Fruit fly (Drosophila melanogaster) whole organism, embryonic: ENCODE data around the gene CG14960.

ENCODE experiments used
- Blimp-1 ChIP-seq: fragments of 200-800 bp; sonication (Bioruptor generic); optimal IDR thresholded peaks from 3 replicates; lab custom pipeline; 2018; ENCODE audit warnings: missing biosample characterization, missing genetic modification characterization, mild to moderate bottlenecking, moderate library complexity, missing genetic modification reagents
- Bteb2 ChIP-seq: fragments of 200-800 bp; sonication (Bioruptor generic); optimal IDR thresholded peaks from 2 replicates; lab custom pipeline; 2016; ENCODE audit warnings: missing biosample characterization, missing genetic modification characterization
- CG10274 ChIP-seq: fragments of 200-800 bp; sonication (Bioruptor generic); optimal IDR thresholded peaks from 3 replicates; lab custom pipeline; 2017; ENCODE audit warnings: missing biosample characterization, mild to moderate bottlenecking, missing genetic modification characterization
- CG10321 ChIP-seq: fragments of 200-800 bp; sonication (Bioruptor generic); IDR thresholded peaks from 2 replicates; pipeline ENCODE4 v1.3.6; 2022; ENCODE audit warnings: missing biosample characterization, missing genetic modification characterization
- CG10654 ChIP-seq: fragments of 200-800 bp; sonication (Bioruptor generic); optimal IDR thresholded peaks from 2 replicates; lab custom pipeline; 2016; ENCODE audit warnings: missing biosample characterization, missing genetic modification characterization
- CG12155 ChIP-seq: fragments of 200-800 bp; sonication (Bioruptor generic); optimal IDR thresholded peaks from 3 replicates; lab custom pipeline; 2016; ENCODE audit warnings: missing biosample characterization, missing genetic modification characterization
- CG12744 ChIP-seq: fragments of 200-800 bp; sonication (Bioruptor generic); optimal IDR thresholded peaks from 2 replicates; lab custom pipeline; 2016; ENCODE audit warnings: missing biosample characterization, missing genetic modification characterization
- CG14667 ChIP-seq: fragments of 200-800 bp; sonication (Bioruptor generic); IDR thresholded peaks from 2 replicates; pipeline ENCODE4 v1.3.6; 2022; ENCODE audit warnings: missing biosample characterization, missing genetic modification characterization
- CG14710 ChIP-seq: fragments of 200-800 bp; sonication (Bioruptor generic); optimal IDR thresholded peaks from 3 replicates; lab custom pipeline; 2019; ENCODE audit warnings: missing biosample characterization, mild to moderate bottlenecking, missing genetic modification characterization, moderate library complexity
- CG14860 ChIP-seq: fragments of 200-800 bp; sonication (Bioruptor generic); IDR thresholded peaks from 3 replicates; pipeline ENCODE4 v1.3.6; 2022; ENCODE audit warnings: missing biosample characterization, missing genetic modification characterization; ENCODE audit not compliant: partially characterized antibody
- CG1602 ChIP-seq: fragments of 200-800 bp; sonication (Bioruptor generic); optimal IDR thresholded peaks from 3 replicates; lab custom pipeline; 2016; ENCODE audit warnings: missing biosample characterization, missing genetic modification characterization
- CG18599 ChIP-seq: fragments of 200-800 bp; sonication (Bioruptor generic); optimal IDR thresholded peaks from 3 replicates; lab custom pipeline; 2017; ENCODE audit warnings: missing biosample characterization, missing genetic modification characterization, mild to moderate bottlenecking, moderate library complexity, missing genetic modification reagents
- CG30020 ChIP-seq: fragments of 200-800 bp; optimal IDR thresholded peaks from 2 replicates; lab custom pipeline; 2019; ENCODE audit warnings: missing biosample characterization, mild to moderate bottlenecking, missing genetic modification characterization, moderate library complexity
- CG31388 ChIP-seq: fragments of 200-800 bp; sonication (Bioruptor generic); optimal IDR thresholded peaks from 2 replicates; lab custom pipeline; 2016; ENCODE audit warnings: missing biosample characterization, missing genetic modification characterization
- CG31441 ChIP-seq: fragments of 200-800 bp; sonication (Bioruptor generic); IDR thresholded peaks from 2 replicates; pipeline ENCODE4 v1.3.6; 2022; ENCODE audit warnings: missing biosample characterization, missing genetic modification characterization
- CG34224 ChIP-seq: fragments of 200-800 bp; sonication (Bioruptor generic); IDR thresholded peaks from 3 replicates; pipeline ENCODE4 v1.3.6; 2022; ENCODE audit warnings: missing biosample characterization, missing genetic modification characterization; ENCODE audit not compliant: partially characterized antibody
- CG34376 ChIP-seq: fragments of 200-800 bp; sonication (Bioruptor generic); optimal IDR thresholded peaks from 2 replicates; lab custom pipeline; 2018; ENCODE audit warnings: missing biosample characterization, mild to moderate bottlenecking, missing genetic modification characterization
- CG4404 ChIP-seq: fragments of 200-800 bp; sonication (Bioruptor generic); IDR thresholded peaks from 2 replicates; pipeline ENCODE4 v1.3.6; 2022; ENCODE audit warnings: missing biosample characterization, missing genetic modification characterization
- CG4730 ChIP-seq: fragments of 200-800 bp; sonication (Bioruptor generic); IDR thresholded peaks from 2 replicates; pipeline ENCODE4 v1.3.6; 2022; ENCODE audit warnings: missing biosample characterization, missing genetic modification characterization
- CG7745 ChIP-seq: fragments of 200-800 bp; sonication (Bioruptor generic); optimal IDR thresholded peaks from 2 replicates; lab custom pipeline; 2018; ENCODE audit warnings: missing biosample characterization, mild to moderate bottlenecking, missing genetic modification characterization, moderate library complexity
- Deaf1 ChIP-seq: fragments of 200-800 bp; optimal IDR thresholded peaks from 3 replicates; lab custom pipeline; 2019; ENCODE audit warnings: missing biosample characterization, mild to moderate bottlenecking, missing genetic modification characterization, moderate library complexity
- Gsc ChIP-seq: fragments of 200-800 bp; sonication (Bioruptor generic); IDR thresholded peaks from 2 replicates; pipeline ENCODE4 v1.3.6; 2022; ENCODE audit warnings: missing biosample characterization, missing genetic modification characterization
- HLH4C ChIP-seq: fragments of 200-800 bp; sonication (Bioruptor generic); IDR thresholded peaks from 3 replicates; pipeline ENCODE4 v1.3.6; 2022; ENCODE audit warnings: missing biosample characterization, missing genetic modification characterization; ENCODE audit not compliant: partially characterized antibody
- Hr39 ChIP-seq: fragments of >200 bp; optimal IDR thresholded peaks from 2 replicates; lab custom pipeline; 2017
- MBD-R2 ChIP-seq: fragments of 200-800 bp; sonication (Bioruptor generic); IDR thresholded peaks from 2 replicates; pipeline ENCODE4 v1.3.6; 2022; ENCODE audit warnings: missing biosample characterization, missing genetic modification characterization
- Med ChIP-seq: fragments of 200-800 bp; sonication (Bioruptor generic); peaks from one replicate; lab custom pipeline; 2016; ENCODE audit warnings: missing biosample characterization, missing genetic modification characterization, mild to moderate bottlenecking, inconsistent platforms, moderate library complexity
- Mes4 ChIP-seq: fragments of 200-800 bp; sonication (Bioruptor generic); optimal IDR thresholded peaks from 2 replicates; lab custom pipeline; 2016; ENCODE audit warnings: missing biosample characterization, missing genetic modification characterization
- Six4 ChIP-seq: fragments of 200-800 bp; sonication (Bioruptor generic); optimal IDR thresholded peaks from 2 replicates; lab custom pipeline; 2016; ENCODE audit warnings: missing biosample characterization, missing genetic modification characterization
- Ssrp ChIP-seq: fragments of 200-800 bp; sonication (Bioruptor generic); optimal IDR thresholded peaks from 2 replicates; lab custom pipeline; 2018; ENCODE audit warnings: missing biosample characterization, mild to moderate bottlenecking, missing genetic modification characterization, moderate library complexity
- cad ChIP-seq: fragments of >200 bp; optimal IDR thresholded peaks from 2 replicates; lab custom pipeline; 2017; ENCODE audit warnings: missing biosample characterization, missing genetic modification characterization
- dysf ChIP-seq: fragments of 200-800 bp; sonication (Bioruptor generic); IDR thresholded peaks from 3 replicates; pipeline ENCODE4 v1.3.6; 2022; ENCODE audit warnings: missing biosample characterization, missing genetic modification characterization
- en ChIP-seq: fragments of 200-800 bp; sonication (Bioruptor generic); optimal IDR thresholded peaks from 2 replicates; lab custom pipeline; 2016; ENCODE audit warnings: missing biosample characterization, missing genetic modification characterization
- gsb ChIP-seq: fragments of 200-800 bp; sonication (Bioruptor generic); IDR thresholded peaks from 2 replicates; pipeline ENCODE4 v1.3.6; 2022; ENCODE audit warnings: missing biosample characterization, missing genetic modification characterization
- h ChIP-seq: fragments of >200 bp; optimal IDR thresholded peaks from 2 replicates; lab custom pipeline; 2017
- ind ChIP-seq: fragments of 200-800 bp; sonication (Bioruptor generic); optimal IDR thresholded peaks from 3 replicates; lab custom pipeline; 2016; ENCODE audit warnings: missing biosample characterization, missing genetic modification characterization
- knrl ChIP-seq: fragments of 200-800 bp; sonication (Bioruptor generic); IDR thresholded peaks from 3 replicates; pipeline ENCODE4 v1.3.6; 2022; ENCODE audit warnings: missing biosample characterization, missing genetic modification characterization; ENCODE audit not compliant: partially characterized antibody
- onecut ChIP-seq: fragments of 200-800 bp; sonication (Bioruptor generic); IDR thresholded peaks from 2 replicates; pipeline ENCODE4 v1.3.6; 2022; ENCODE audit warnings: missing biosample characterization, missing genetic modification characterization
- prd ChIP-seq, 3 experiments: fragments of >200 bp in 2 of 3; fragments of 200-800 bp in 1 of 3; sonication (Bioruptor generic) in 1 of 3; optimal IDR thresholded peaks in 2 of 3; IDR thresholded peaks in 1 of 3; 2 replicates in 2 of 3; 3 replicates in 1 of 3; pipeline versions ENCODE4 v1.3.6 to Lab custom; 2017 to 2022; ENCODE audit warnings: missing biosample characterization in 1 of 3, missing genetic modification characterization in 1 of 3
- slbo ChIP-seq: fragments of 200-800 bp; sonication (Bioruptor generic); IDR thresholded peaks from 2 replicates; pipeline ENCODE4 v1.3.6; 2022; ENCODE audit warnings: missing biosample characterization, missing genetic modification characterization
- tup ChIP-seq: fragments of 200-800 bp; sonication (Bioruptor generic); optimal IDR thresholded peaks from 2 replicates; lab custom pipeline; 2016; ENCODE audit warnings: missing biosample characterization, mild to moderate bottlenecking, missing genetic modification characterization, moderate library complexity
- vfl ChIP-seq: fragments of 200-800 bp; sonication (Bioruptor generic); optimal IDR thresholded peaks from 2 replicates; lab custom pipeline; 2016; ENCODE audit warnings: missing biosample characterization, missing genetic modification characterization
- wek ChIP-seq: fragments of 200-800 bp; sonication (Bioruptor generic); optimal IDR thresholded peaks from 3 replicates; lab custom pipeline; 2018; ENCODE audit warnings: missing biosample characterization, mild to moderate bottlenecking, missing genetic modification characterization, moderate library complexity
- wor ChIP-seq: fragments of 200-800 bp; sonication (Bioruptor generic); IDR thresholded peaks from 2 replicates; pipeline ENCODE4 v1.3.6; 2022; ENCODE audit warnings: missing biosample characterization, missing genetic modification characterization

CG14960 gene

DNA sequence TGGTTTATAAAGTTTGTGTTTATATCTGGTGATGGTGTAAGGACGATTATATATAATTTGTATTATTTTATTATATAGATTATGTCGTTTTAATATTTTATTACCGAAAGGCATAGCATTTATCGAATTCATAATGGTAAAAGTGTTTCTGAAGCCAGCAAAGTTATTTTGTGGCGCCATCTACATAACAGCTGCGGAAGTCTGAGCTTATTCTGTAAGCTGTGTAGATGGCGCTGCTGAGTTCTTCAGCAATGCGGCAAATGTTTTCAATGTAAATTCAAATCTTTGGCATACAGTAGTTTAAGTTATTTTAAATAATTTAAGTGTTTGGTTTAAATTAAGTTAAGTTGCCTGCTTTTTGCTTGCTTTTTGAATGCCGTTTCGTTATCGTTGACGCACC, 17.6 kb downstream of the CG14960 start (continued):
- TF ChIP-seq tup (GFP tag; lab: Kevin White, UChicago) (no peak), MBD-R2 (GFP tag; lab: Robert Waterston, UW) (peak; percentile 18; the same call in 1 of the 2 replicates), CG34376 (GFP tag; lab: Kevin White, UChicago) (no peak), CG10274 (GFP tag; lab: Kevin White, UChicago) (no peak), Six4 (GFP tag; lab: Kevin White, UChicago) (peak; percentile 42), ind (peak; percentile 29), CG10654 (GFP tag; lab: Kevin White, UChicago) (peak; percentile 35), Bteb2 (GFP tag; lab: Kevin White, UChicago) (no peak), cad (GFP tag; lab: Kevin White, UChicago) (no peak), Med (GFP tag; lab: Kevin White, UChicago) (peak; percentile 16), CG7745 (no peak), h (lab: Kevin White, UChicago) (no peak), knrl (no peak), Gsc (GFP tag; lab: Robert Waterston, UW) (no peak), CG34224 (GFP tag; lab: Robert Waterston, UW) (no peak), CG14860 (no peak), CG12744 (GFP tag; lab: Kevin White, UChicago) (no peak), wor (GFP tag; lab: Robert Waterston, UW) (no peak), dysf (GFP tag; lab: Robert Waterston, UW) (peak; percentile 56; the same call in 2 of the 3 replicates), Ssrp (tag; lab: Kevin White, UChicago) (no peak), CG31388 (GFP tag; lab: Kevin White, UChicago) (no peak), Hr39 (lab: Kevin White, UChicago) (no peak), CG1602 (GFP tag; lab: Kevin White, UChicago) (no peak), CG12155 (GFP tag; lab: Kevin White, UChicago) (no peak), gsb (no peak), CG4730 (GFP tag; lab: Robert Waterston, UW) (peak; percentile 58; the same call in 1 of the 2 replicates), HLH4C (no peak), CG4404 (GFP tag; lab: Robert Waterston, UW) (no peak), Blimp-1 (GFP tag; lab: Kevin White, UChicago) (peak; percentile 11), Mes4 (GFP tag; lab: Kevin White, UChicago) (no peak), Deaf1 (tag; lab: Kevin White, UChicago) (no peak), en (no peak), prd (optimal IDR thresholded peaks at IDR 0.05; lab: Kevin White, UChicago) (no peak), prd (GFP tag; IDR thresholded peaks at IDR 0.05; lab: Robert Waterston, UW) (peak; percentile 53; the same call in 2 of the 3 replicates), CG10321 (GFP tag; lab: Robert Waterston, UW) (no peak), CG14667 (peak; percentile 47), CG31441 (GFP tag; lab: Robert Waterston, UW) (0 out of 2 replicates have a peak, but pooled peaks have one; percentile 9), slbo (GFP tag; lab: Robert Waterston, UW) (peak; percentile 79), onecut (GFP tag; lab: Robert Waterston, UW) (peak; percentile 46), vfl (no peak), CG30020 (tag; lab: Kevin White, UChicago) (no peak), CG18599 (GFP tag; lab: Kevin White, UChicago) (no peak), CG14710 (tag; lab: Kevin White, UChicago) (no peak)

DNA sequence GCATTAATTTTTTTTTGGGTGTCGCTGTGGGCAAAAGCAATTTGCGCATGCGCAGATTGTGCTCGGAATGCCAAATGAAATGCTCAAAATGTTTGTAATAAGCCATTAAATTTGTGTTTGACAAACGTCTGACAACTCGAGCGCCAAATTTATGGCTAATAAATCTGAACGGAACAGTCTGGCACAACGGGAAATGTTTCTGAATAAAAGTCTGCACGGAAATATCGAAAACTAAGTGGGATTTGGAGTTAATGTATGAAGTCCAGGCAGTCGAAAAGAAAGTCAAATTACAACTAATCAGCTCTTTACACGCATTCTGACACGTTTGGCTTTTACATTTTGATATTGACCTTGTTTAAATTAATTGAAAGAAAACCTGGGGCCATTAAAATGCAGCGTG, 20.3 kb downstream of the CG14960 start, which contains the start of gene CG12009:
TSS of gene CG12009 (plus strand) at position 301 of the 400 bp plus-strand sequence.
- TF ChIP-seq wek (GFP tag; lab: Kevin White, UChicago): no peak
